Worm (Caenorhabditis elegans): ENCODE data around the gene T07E3.3.
A peak's percentile ranks its signal among the peaks of the same experiment; 100 is the strongest.

Gene T07E3.3

DNA sequence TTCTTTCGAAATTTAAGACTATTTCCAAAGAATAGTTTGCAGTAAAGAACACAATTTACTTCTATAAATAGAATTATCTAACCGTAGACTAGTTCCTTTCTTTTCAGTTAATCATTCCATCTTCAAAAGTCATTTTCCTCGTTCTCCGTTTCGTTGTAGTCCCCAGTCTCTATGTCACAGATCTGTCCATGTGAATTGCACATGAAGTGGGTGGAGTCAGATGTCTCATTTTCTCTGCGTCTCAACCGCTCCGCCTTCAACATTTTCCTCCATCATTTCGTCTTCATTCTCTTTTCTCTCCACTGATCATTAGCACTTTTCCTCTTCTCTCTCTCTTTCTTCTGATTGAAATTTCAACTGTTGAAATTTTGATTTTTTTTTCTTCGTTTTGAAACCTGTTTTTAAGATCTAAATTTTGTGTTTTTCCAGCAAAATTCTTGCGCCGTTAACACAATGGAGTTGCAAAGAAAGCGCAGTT lies 6.1 kb upstream of the T07E3.3 start, which contains the start of gene T07E3.4 (continued):
- TF ChIP-seq set-16 (GFP tag; IDR thresholded peaks at IDR 0.05) (no peak), daf-19 (GFP tag; conservative IDR thresholded peaks at IDR 0.05) (no peak), fos-1 (tag; optimal IDR thresholded peaks at IDR 0.05) (no peak), php-3 (GFP tag; IDR thresholded peaks at IDR 0.05) (0 out of 2 replicates have a peak, but pooled peaks have one; percentile 39), nhr-42 (GFP tag; IDR thresholded peaks at IDR 0.05) (no peak), D1046.2 (GFP tag; IDR thresholded peaks at IDR 0.05) (no peak), nhr-10 (tag; optimal IDR thresholded peaks at IDR 0.05) (peak; percentile 23), cey-2 (tag; optimal IDR thresholded peaks at IDR 0.05; ENCODE audit: borderline replicate concordance, insufficient read depth) (peak; percentile 19), nhr-6 (tag; optimal IDR thresholded peaks at IDR 0.05) (no peak), unc-130 (GFP tag; optimal IDR thresholded peaks at IDR 0.05) (no peak), hlh-11 (tag; optimal IDR thresholded peaks at IDR 0.05) (peak; percentile 93), aly-2 (tag; optimal IDR thresholded peaks at IDR 0.05) (no peak), F10B5.3 (tag; optimal IDR thresholded peaks at IDR 0.05) (no peak), F37D6.2 (tag; optimal IDR thresholded peaks at IDR 0.05) (no peak), Y5F2A.4 (GFP tag; optimal IDR thresholded peaks at IDR 0.05) (no peak), madf-9 (GFP tag; conservative IDR thresholded peaks at IDR 0.05) (no peak), pha-4 (GFP tag; IDR thresholded peaks at IDR 0.05) (0 out of 2 replicates have a peak, but pooled peaks have one; percentile 30), pha-4 (tag; optimal IDR thresholded peaks at IDR 0.05) (no peak), ceh-82 (tag; optimal IDR thresholded peaks at IDR 0.05) (no peak), mxl-2 (GFP tag; conservative IDR thresholded peaks at IDR 0.05) (peak; percentile 99), lin-1 (GFP tag; IDR thresholded peaks at IDR 0.05) (peak; percentile 64; the same call in 1 of the 2 replicates), nhr-48 (tag; optimal IDR thresholded peaks at IDR 0.05) (peak; percentile 78), unc-39 (tag; optimal IDR thresholded peaks at IDR 0.05) (no peak), daf-12 (tag; optimal IDR thresholded peaks at IDR 0.05) (no peak), Y105C5A.15 (GFP tag; IDR thresholded peaks at IDR 0.05) (no peak), ama-1 (optimal IDR thresholded peaks at IDR 0.05) (no peak), spr-1 (tag; optimal IDR thresholded peaks at IDR 0.05) (peak; percentile 22), dve-1 (tag; optimal IDR thresholded peaks at IDR 0.05; ENCODE audit: insufficient read depth) (peak; percentile 73), nhr-237 (tag; optimal IDR thresholded peaks at IDR 0.05) (no peak), sdz-12 (GFP tag; optimal IDR thresholded peaks at IDR 0.05) (no peak), skn-1 (tag; optimal IDR thresholded peaks at IDR 0.05) (no peak), ceh-44 (GFP tag; IDR thresholded peaks at IDR 0.05) (no peak), egl-27 (tag; optimal IDR thresholded peaks at IDR 0.05) (no peak), mdt-29 (GFP tag; IDR thresholded peaks at IDR 0.05) (no peak), hlh-30 (tag; optimal IDR thresholded peaks at IDR 0.05; ENCODE audit: insufficient read depth) (peak; percentile 91), lsy-2 (tag; optimal IDR thresholded peaks at IDR 0.05) (peak; percentile 50 to 84), nhr-11 (tag; optimal IDR thresholded peaks at IDR 0.05) (peak; percentile 84), pqm-1 (tag; optimal IDR thresholded peaks at IDR 0.05) (no peak), duxl-1 (tag; optimal IDR thresholded peaks at IDR 0.05; ENCODE audit: poor library complexity) (no peak), mxl-3 (GFP tag; optimal IDR thresholded peaks at IDR 0.05) (peak; percentile 34), ceh-20 (GFP tag; IDR thresholded peaks at IDR 0.05) (0 out of 2 replicates have a peak, but pooled peaks have one; percentile 37), jun-1 (tag; optimal IDR thresholded peaks at IDR 0.05) (no peak), saeg-2 (GFP tag; IDR thresholded peaks at IDR 0.05) (no peak), nhr-76 (tag; optimal IDR thresholded peaks at IDR 0.05) (no peak), ces-1 (GFP tag; optimal IDR thresholded peaks at IDR 0.05) (no peak), nhr-77 (tag; optimal IDR thresholded peaks at IDR 0.05) (no peak), rbr-2 (tag; optimal IDR thresholded peaks at IDR 0.05) (peak; percentile 54), ztf-11 (tag; optimal IDR thresholded peaks at IDR 0.05) (no peak), lir-3 (tag; optimal IDR thresholded peaks at IDR 0.05) (no peak), ZK337.2 (GFP tag; IDR thresholded peaks at IDR 0.05) (no peak), aha-1 (tag) (peak; percentile 98), mdl-1 (tag; optimal IDR thresholded peaks at IDR 0.05) (peak; percentile 22 to 72), tag-97 (GFP tag; IDR thresholded peaks at IDR 0.05) (no peak)
